Worm (Caenorhabditis elegans): ENCODE measurements around the gene ric-4.

Gene ric-4

ce11 chrV:10230932-10231331 lies 39.2 kb downstream of the ric-4 start, which contains the start of gene fipr-6:
fipr-6 (plus strand) TSS chrV:10231232.
- TF ChIP-seq tlf-1 (GFP tag; optimal IDR thresholded peaks at IDR 0.05) (no peak), B0261.1 (tag; optimal IDR thresholded peaks at IDR 0.05) (no peak), B0035.1 (tag; optimal IDR thresholded peaks at IDR 0.05) (no peak), attf-6 (GFP tag; IDR thresholded peaks at IDR 0.05) (no peak)

DNA sequence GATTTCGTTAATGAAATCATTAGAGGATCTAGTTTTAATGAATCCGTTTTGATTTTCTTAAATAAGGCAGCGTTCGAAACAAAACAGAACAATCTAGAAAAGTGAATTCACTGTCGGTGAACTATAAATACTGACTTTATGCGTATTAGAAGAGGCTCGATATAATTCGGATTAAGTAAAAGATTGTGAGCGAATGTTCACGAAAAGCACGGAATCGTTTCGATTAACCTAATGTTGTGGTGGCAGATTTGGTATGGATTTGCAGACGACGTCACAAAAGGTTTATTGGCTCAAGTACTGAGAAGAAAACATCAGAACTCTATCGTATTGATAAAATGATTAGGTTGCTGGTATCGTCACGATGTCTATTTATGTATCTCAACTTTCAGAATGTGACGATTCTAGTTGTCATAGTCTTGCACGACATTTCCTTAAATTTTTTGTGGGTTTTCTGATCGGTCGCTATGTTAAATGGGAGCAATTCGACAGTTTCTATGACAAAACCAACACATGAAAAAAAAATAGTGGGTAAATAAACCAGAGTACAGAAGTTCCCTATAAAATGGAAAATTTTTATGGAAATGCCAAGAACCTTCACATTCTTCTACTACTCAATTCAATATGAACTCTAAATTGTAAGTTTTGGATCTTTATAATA lies 40.8 kb downstream of the ric-4 start, which contains the start of the genes pyt-1 and fipr-7:
Gene pyt-1 (minus strand): TSS at position 101 of the 658 bp plus-strand sequence.
Gene fipr-7 (plus strand): TSS at position 608 of the 658 bp plus-strand sequence.
- TF ChIP-seq mcd-1 (GFP tag; IDR thresholded peaks at IDR 0.05) = no peak

DNA sequence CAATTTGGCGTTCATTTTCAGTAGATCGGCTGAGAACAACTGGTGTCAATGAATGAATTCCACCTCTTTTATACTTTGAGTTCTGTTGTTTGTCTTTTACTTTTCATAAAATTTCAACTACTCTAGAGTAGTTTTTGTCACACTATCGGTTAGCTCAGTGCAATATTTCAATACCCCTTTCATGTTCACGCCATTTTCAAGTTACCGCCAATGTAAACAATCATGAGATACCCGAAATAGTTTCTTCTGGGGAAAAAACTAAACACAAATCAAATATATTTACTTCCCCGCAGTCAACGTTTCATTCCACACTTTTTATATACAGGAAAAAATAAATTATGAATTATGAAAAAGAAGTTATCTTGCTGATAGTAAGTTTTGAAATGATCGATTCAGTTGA lies 41.8 kb downstream of the ric-4 start, which contains the start of gene fipr-4:
Gene fipr-4 (minus strand): TSS at position 101 of the 400 bp plus-strand sequence.
- no peak for TF ChIP-seq let-607 (tag; optimal IDR thresholded peaks at IDR 0.05)
- no peak for TF ChIP-seq B0035.1 (tag; optimal IDR thresholded peaks at IDR 0.05)
- TF ChIP-seq efl-1 (GFP tag; optimal IDR thresholded peaks at IDR 0.05) = no peak
- TF ChIP-seq unc-62 (GFP tag; optimal IDR thresholded peaks at IDR 0.05) = no peak
- no peak for TF ChIP-seq attf-6 (GFP tag; IDR thresholded peaks at IDR 0.05)
- no peak for TF ChIP-seq B0019.2 (GFP tag; conservative IDR thresholded peaks at IDR 0.05)
- no peak for TF ChIP-seq lag-1 (GFP tag; IDR thresholded peaks at IDR 0.05)
- no peak for TF ChIP-seq ceh-79 (tag; optimal IDR thresholded peaks at IDR 0.05)
- no peak for TF ChIP-seq aptf-3 (GFP tag; IDR thresholded peaks at IDR 0.05)
- no peak for TF ChIP-seq F22D6.2 (tag; optimal IDR thresholded peaks at IDR 0.05)
- TF ChIP-seq mxl-1 (tag; optimal IDR thresholded peaks at IDR 0.05) = no peak
- no peak for TF ChIP-seq tbx-9 (tag; optimal IDR thresholded peaks at IDR 0.05; ENCODE audit: borderline replicate concordance)
- no peak for TF ChIP-seq tbp1 (GFP tag; optimal IDR thresholded peaks at IDR 0.05)
- TF ChIP-seq ztf-25 (GFP tag; IDR thresholded peaks at IDR 0.05) = no peak
- TF ChIP-seq F23B12.7 (tag; optimal IDR thresholded peaks at IDR 0.05; ENCODE audit: insufficient read depth) = no peak
- TF ChIP-seq unc-130 (GFP tag; optimal IDR thresholded peaks at IDR 0.05) = no peak
- no peak for TF ChIP-seq F10E7.11 (tag; optimal IDR thresholded peaks at IDR 0.05)
- TF ChIP-seq pbrm-1 (GFP tag; IDR thresholded peaks at IDR 0.05) = no peak
- no peak for TF ChIP-seq F52B5.7 (tag; optimal IDR thresholded peaks at IDR 0.05)
- no peak for TF ChIP-seq F57A8.1 (GFP tag; optimal IDR thresholded peaks at IDR 0.05)

ce11 chrV:10227333-10227732 lies 42.8 kb downstream of the ric-4 start, which contains the start of gene ttr-19:
ttr-19 (minus strand) TSS chrV:10227433.
- TF ChIP-seq Y95B8A.8 (GFP tag; IDR thresholded peaks at IDR 0.05) (no peak), hmg-20 (GFP tag; IDR thresholded peaks at IDR 0.05) (no peak), nfyb-1 (GFP tag; IDR thresholded peaks at IDR 0.05) (no peak), B0035.1 (tag; optimal IDR thresholded peaks at IDR 0.05) (no peak), ztf-22 (GFP tag; optimal IDR thresholded peaks at IDR 0.05) (no peak), lin-40 (tag; optimal IDR thresholded peaks at IDR 0.05) (no peak), lin-26 (GFP tag; IDR thresholded peaks at IDR 0.05) (no peak)

ce11 chrV:10225610-10226009 lies 44.5 kb downstream of the ric-4 start, which contains the start of gene daf-36:
daf-36 (minus strand) TSS chrV:10225710.
- TF ChIP-seq F10E7.11 (tag; optimal IDR thresholded peaks at IDR 0.05) (no peak), hsf-1 (GFP tag; IDR thresholded peaks at IDR 0.05) (no peak), nfya-2 (GFP tag; IDR thresholded peaks at IDR 0.05) (no peak), nhr-80 (tag; optimal IDR thresholded peaks at IDR 0.05) (peak; percentile 45), ztf-28 (GFP tag; IDR thresholded peaks at IDR 0.05) (no peak)
